Worm (Caenorhabditis elegans): ENCODE results near the gene F31D5.6.
A peak's percentile ranks its signal among the peaks of the same experiment; 100 is the strongest.

Gene F31D5.6

DNA sequence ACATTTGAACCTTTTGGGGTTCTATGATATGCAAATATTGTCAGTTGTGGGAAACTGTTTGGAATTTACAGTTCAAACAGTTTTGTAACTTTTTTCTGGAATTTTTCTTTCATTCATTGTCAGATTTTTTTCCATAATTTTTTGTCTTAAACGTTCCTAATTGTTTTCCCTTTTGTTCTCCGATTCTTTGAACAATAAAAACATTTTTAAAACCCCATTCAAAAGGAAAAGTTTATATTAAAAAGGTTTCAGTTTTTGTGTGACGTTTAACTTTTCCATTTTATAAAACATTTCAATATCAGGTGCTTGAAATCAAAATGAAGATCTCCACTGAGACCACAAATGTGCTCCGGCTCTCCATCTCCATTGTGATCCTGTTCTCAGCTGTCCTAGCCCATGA is 9.6 kb downstream of the F31D5.6 start, which contains the start of gene F31D5.1:
TSS of gene F31D5.1 (plus strand) at position 301 of the 400 bp plus-strand sequence.
- TF ChIP-seq nhr-11 (tag; optimal IDR thresholded peaks at IDR 0.05) (no peak), nhr-76 (tag; optimal IDR thresholded peaks at IDR 0.05) (no peak), C04F5.9 (tag; optimal IDR thresholded peaks at IDR 0.05) (no peak), unc-130 (tag; optimal IDR thresholded peaks at IDR 0.05) (no peak), sox-4 (tag; optimal IDR thresholded peaks at IDR 0.05) (no peak), pag-3 (tag; optimal IDR thresholded peaks at IDR 0.05; ENCODE audit: borderline replicate concordance, insufficient read depth) (no peak), nhr-237 (tag; optimal IDR thresholded peaks at IDR 0.05) (no peak), egl-13 (tag; optimal IDR thresholded peaks at IDR 0.05) (no peak), fkh-10 (GFP tag; optimal IDR thresholded peaks at IDR 0.05) (no peak), hpl-2 (GFP tag; optimal IDR thresholded peaks at IDR 0.05) (no peak), lsy-2 (tag; optimal IDR thresholded peaks at IDR 0.05) (no peak), snpc-4 (tag; optimal IDR thresholded peaks at IDR 0.05) (no peak)

DNA sequence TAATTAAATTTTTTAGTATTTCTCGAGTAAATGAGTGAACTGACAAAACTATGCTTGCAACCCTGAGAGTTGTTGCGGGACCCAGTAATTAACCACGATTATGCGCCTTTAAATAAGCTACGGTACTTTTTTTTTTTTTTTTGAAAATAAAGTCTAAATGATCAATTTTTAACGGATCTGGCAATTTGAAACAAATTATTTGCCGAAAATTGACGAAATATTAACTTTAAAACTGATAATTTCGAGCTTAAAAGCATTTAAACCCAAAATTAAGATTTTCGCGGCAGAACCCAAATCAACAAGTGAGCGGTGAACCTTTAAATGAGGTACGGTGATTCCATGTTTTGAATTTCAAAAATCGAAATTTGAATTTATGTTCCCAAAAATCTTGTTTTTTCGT is 13.0 kb downstream of the F31D5.6 start:
- TF ChIP-seq lin-15B (tag; optimal IDR thresholded peaks at IDR 0.05), result no peak
- TF ChIP-seq pax-3 (tag; optimal IDR thresholded peaks at IDR 0.05), result no peak
- TF ChIP-seq hlh-4 (tag; optimal IDR thresholded peaks at IDR 0.05), result no peak

DNA sequence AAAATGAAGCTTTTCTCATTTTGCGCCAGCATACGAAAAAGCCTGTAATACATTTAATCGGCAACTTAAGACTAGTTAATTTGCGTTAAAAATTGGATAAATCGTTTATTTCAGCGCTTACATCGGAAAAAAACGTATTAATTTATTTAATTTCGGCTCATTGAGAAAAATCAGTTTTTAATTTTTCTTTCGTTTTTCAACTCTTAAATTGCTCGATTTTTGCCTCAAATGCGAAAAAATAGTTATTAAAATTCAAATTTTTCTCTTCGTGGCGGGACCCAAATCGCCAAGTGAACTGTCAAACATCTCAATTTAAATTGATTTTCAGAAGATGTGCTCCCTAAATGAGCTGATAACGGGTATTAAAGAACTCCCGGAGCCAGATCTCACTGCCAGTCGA is 13.5 kb downstream of the F31D5.6 start, which contains the start of gene C16A11.5:
TSS of gene C16A11.5 (plus strand) at position 323 of the 400 bp plus-strand sequence.
- TF ChIP-seq efl-1 (optimal IDR thresholded peaks at IDR 0.05) (no peak), efl-1 (GFP tag; optimal IDR thresholded peaks at IDR 0.05 in 1 of 2) (peak in 1 of 2 experiments; percentile 75), ceh-8 (GFP tag; optimal IDR thresholded peaks at IDR 0.05) (no peak)

DNA sequence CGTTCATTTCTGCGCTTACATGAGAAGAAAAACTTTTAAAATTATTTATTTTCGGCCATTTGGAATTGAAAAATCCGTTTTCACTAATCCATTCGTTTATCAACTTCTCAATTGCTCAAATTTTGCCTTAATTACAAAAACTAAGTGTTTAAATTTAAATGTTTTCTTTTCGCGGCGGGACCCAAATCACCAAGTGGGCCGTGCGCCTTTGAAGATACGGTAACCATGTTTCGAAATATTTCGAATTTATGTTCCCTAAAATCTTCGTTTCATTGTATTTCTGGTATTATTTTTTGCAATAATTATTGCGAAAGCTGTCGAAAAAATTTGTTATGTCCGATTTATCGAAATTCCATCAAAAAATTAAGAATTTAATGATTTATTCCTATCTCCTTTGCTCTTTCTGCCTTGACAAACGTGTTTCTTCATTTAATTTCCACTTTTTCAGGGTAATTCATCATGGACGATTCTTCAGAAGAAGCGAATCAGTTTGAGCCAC is 17.1 kb downstream of the F31D5.6 start, which contains the start of gene C16A11.4:
TSS of gene C16A11.4 (plus strand) at position 449 of the 499 bp plus-strand sequence.
- TF ChIP-seq tlp-1 (tag; optimal IDR thresholded peaks at IDR 0.05) (no peak), zip-4 (GFP tag; optimal IDR thresholded peaks at IDR 0.05) (no peak), nhr-76 (tag; optimal IDR thresholded peaks at IDR 0.05) (no peak), egl-13 (tag; optimal IDR thresholded peaks at IDR 0.05) (no peak), unc-130 (tag; optimal IDR thresholded peaks at IDR 0.05) (no peak), nhr-28 (tag; optimal IDR thresholded peaks at IDR 0.05) (no peak), lin-13 (GFP tag; optimal IDR thresholded peaks at IDR 0.05) (no peak), mdl-1 (tag; optimal IDR thresholded peaks at IDR 0.05) (no peak), efl-1 (optimal IDR thresholded peaks at IDR 0.05) (no peak), efl-1 (GFP tag; optimal IDR thresholded peaks at IDR 0.05 in 1 of 2) (no peak)

ce11 chrII:4228112-4228770 is 18.7 kb downstream of the F31D5.6 start:
- TF ChIP-seq nhr-77 (tag; optimal IDR thresholded peaks at IDR 0.05) (no peak), efl-1 (optimal IDR thresholded peaks at IDR 0.05) (no peak), efl-1 (GFP tag; optimal IDR thresholded peaks at IDR 0.05 in 1 of 2) (peak in 1 of 2 experiments; percentile 72)

ce11 chrII:4229106-4229708 is 19.7 kb downstream of the F31D5.6 start, which contains the start of gene C16A11.3:
Gene C16A11.3, plus strand, starts transcription at chrII:4229545.
- no peak for TF ChIP-seq ztf-11 (tag; optimal IDR thresholded peaks at IDR 0.05)

- TF ChIP-seq tbx-2 (tag; optimal IDR thresholded peaks at IDR 0.05) (no peak), nhr-71 (tag; optimal IDR thresholded peaks at IDR 0.05) (no peak), C04F5.9 (tag; optimal IDR thresholded peaks at IDR 0.05) (no peak), isw-1 (GFP tag; IDR thresholded peaks at IDR 0.05) (no peak), fos-1 (tag; optimal IDR thresholded peaks at IDR 0.05) (no peak), ztf-11 (tag; optimal IDR thresholded peaks at IDR 0.05) (no peak), tlp-1 (tag; optimal IDR thresholded peaks at IDR 0.05) (no peak), xbp-1 (tag; optimal IDR thresholded peaks at IDR 0.05) (no peak), lin-13 (GFP tag; optimal IDR thresholded peaks at IDR 0.05) (no peak), nhr-28 (tag; optimal IDR thresholded peaks at IDR 0.05) (no peak), mdl-1 (tag; optimal IDR thresholded peaks at IDR 0.05) (no peak), fkh-4 (tag; optimal IDR thresholded peaks at IDR 0.05; ENCODE audit: borderline replicate concordance) (no peak), jun-1 (tag; optimal IDR thresholded peaks at IDR 0.05) (no peak), Y116A8C.19 (tag; optimal IDR thresholded peaks at IDR 0.05; ENCODE audit: borderline replicate concordance) (no peak), unc-98 (GFP tag; IDR thresholded peaks at IDR 0.05) (no peak), nhr-19 (GFP tag; conservative IDR thresholded peaks at IDR 0.05) (no peak), snu-23 (GFP tag; optimal IDR thresholded peaks at IDR 0.05) (no peak), elt-3 (tag; optimal IDR thresholded peaks at IDR 0.05) (no peak)
These were observed 21.4 kb downstream of the F31D5.6 start, which contains the start of gene C16A11.10 for ce11 chrII:4230816-4231435. Gene C16A11.10, plus strand, starts transcription at chrII:4231385.
